Worm (Caenorhabditis elegans): ENCODE results near the gene F31F4.1.

Gene F31F4.1

DNA sequence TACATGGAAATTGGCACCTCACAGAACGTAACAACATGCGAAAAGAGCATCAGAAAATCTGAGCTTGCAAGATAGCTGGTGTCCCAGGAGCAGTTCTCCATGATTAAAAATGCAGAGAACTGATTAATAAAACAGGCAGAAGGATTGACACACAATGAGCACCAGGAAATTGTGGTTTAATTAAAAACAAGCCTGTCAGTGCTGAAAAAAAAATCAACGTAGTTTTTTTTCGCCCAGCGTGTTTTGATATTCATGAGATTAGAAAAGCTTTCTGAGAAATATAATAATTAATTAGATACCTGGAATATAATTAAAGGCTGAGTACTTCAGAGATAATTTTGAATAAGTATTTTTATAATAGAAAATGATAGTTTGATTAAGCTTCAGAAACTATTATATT is 26.2 kb upstream of the F31F4.1 start, which contains the start of gene srh-246:
srh-246 (minus strand) TSS at position 101 of the 400 bp plus-strand sequence.
- TF ChIP-seq isw-1 (GFP tag; IDR thresholded peaks at IDR 0.05) (no peak), dpl-1 (GFP tag; optimal IDR thresholded peaks at IDR 0.05) (no peak), mdl-1 (tag; optimal IDR thresholded peaks at IDR 0.05) (no peak), lin-13 (GFP tag; optimal IDR thresholded peaks at IDR 0.05) (no peak), tlp-1 (tag; optimal IDR thresholded peaks at IDR 0.05) (no peak), ceh-8 (GFP tag; optimal IDR thresholded peaks at IDR 0.05) (no peak), fkh-10 (GFP tag; optimal IDR thresholded peaks at IDR 0.05) (no peak), mab-9 (GFP tag; IDR thresholded peaks at IDR 0.05) (no peak), ceh-88 (GFP tag; IDR thresholded peaks at IDR 0.05) (no peak), elt-3 (tag; optimal IDR thresholded peaks at IDR 0.05) (no peak)

- no peak for TF ChIP-seq unc-86 (tag; optimal IDR thresholded peaks at IDR 0.05)
- no peak for TF ChIP-seq C16A3.4 (tag; optimal IDR thresholded peaks at IDR 0.05)
- no peak for TF ChIP-seq xbp-1 (tag; optimal IDR thresholded peaks at IDR 0.05)
- TF ChIP-seq fos-1 (tag; optimal IDR thresholded peaks at IDR 0.05): no peak
Observed at ce11 chrV:660210-660609, 23.6 kb upstream of the F31F4.1 start, which contains the start of gene F31F4.17. Gene F31F4.17 (minus strand): TSS chrV:660310.

ce11 chrV:664337-664847 is 19.5 kb upstream of the F31F4.1 start, which contains the start of the genes F31F4.11 and srh-266:
Gene F31F4.11 (minus strand): TSS chrV:664437.
Gene srh-266 (plus strand): TSS chrV:664797.
- TF ChIP-seq tbx-2 (tag; optimal IDR thresholded peaks at IDR 0.05): no peak
- peak; percentile 14 for TF ChIP-seq hlh-4 (tag; optimal IDR thresholded peaks at IDR 0.05)

DNA sequence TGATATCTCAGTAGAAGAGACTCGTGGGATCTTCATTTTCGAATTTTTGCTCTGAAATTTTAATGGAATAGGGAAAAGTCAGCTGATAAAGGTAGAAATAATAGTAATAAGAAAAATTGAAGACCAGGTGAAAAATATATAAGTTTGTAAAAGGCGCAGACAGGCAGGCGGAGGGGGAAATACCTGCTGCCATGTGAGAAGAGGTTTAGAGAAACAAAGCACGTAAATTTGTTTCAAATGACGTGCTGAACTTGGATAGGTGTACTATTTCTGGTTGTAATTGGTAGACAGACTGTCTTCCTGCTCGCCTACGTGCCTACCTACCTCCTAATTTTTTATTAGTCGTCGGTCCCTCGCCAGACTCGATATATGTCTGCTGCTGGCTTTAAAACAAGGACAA is 16.4 kb upstream of the F31F4.1 start, which contains the start of gene nhr-180:
nhr-180 (minus strand) TSS at position 52 of the 400 bp plus-strand sequence.
- TF ChIP-seq zag-1 (tag; optimal IDR thresholded peaks at IDR 0.05): no peak
- no peak for TF ChIP-seq nhr-90 (tag; optimal IDR thresholded peaks at IDR 0.05; ENCODE audit: poor library complexity)
- TF ChIP-seq elt-2 (tag; optimal IDR thresholded peaks at IDR 0.05): peak; percentile 8
- no peak for TF ChIP-seq lin-13 (GFP tag; optimal IDR thresholded peaks at IDR 0.05)
- no peak for TF ChIP-seq nhr-84 (tag; optimal IDR thresholded peaks at IDR 0.05)
- no peak for TF ChIP-seq ztf-11 (tag; optimal IDR thresholded peaks at IDR 0.05)
- peak in 1 of 2 experiments; percentile 52 for TF ChIP-seq lin-35 (GFP tag; optimal IDR thresholded peaks at IDR 0.05)
- peak in 1 of 6 experiments; percentile 8 for TF ChIP-seq elt-3 (tag; optimal IDR thresholded peaks at IDR 0.05)
- TF ChIP-seq snu-23 (GFP tag; optimal IDR thresholded peaks at IDR 0.05): peak; percentile 27
- peak; percentile 17 for TF ChIP-seq xbp-1 (tag; optimal IDR thresholded peaks at IDR 0.05)
- peak; percentile 14 for TF ChIP-seq nhr-20 (tag; optimal IDR thresholded peaks at IDR 0.05)
- TF ChIP-seq skn-1 (tag; optimal IDR thresholded peaks at IDR 0.05): peak; percentile 0
- TF ChIP-seq fkh-4 (tag; optimal IDR thresholded peaks at IDR 0.05; ENCODE audit: borderline replicate concordance): no peak
- no peak for TF ChIP-seq mab-9 (GFP tag; IDR thresholded peaks at IDR 0.05)
- peak in 1 of 2 experiments; percentile 61 for TF ChIP-seq mdl-1 (tag; optimal IDR thresholded peaks at IDR 0.05)
- TF ChIP-seq C34B4.2 (tag; optimal IDR thresholded peaks at IDR 0.05): no peak
- TF ChIP-seq blmp-1 (tag; optimal IDR thresholded peaks at IDR 0.05): peak; percentile 29
- 0 out of 2 replicates have a peak, but pooled peaks have one; percentile 7 for TF ChIP-seq nhr-19 (GFP tag; conservative IDR thresholded peaks at IDR 0.05)

- no peak for TF ChIP-seq zip-4 (GFP tag; optimal IDR thresholded peaks at IDR 0.05)
- TF ChIP-seq tbx-2 (tag; optimal IDR thresholded peaks at IDR 0.05): no peak
- peak; percentile 6 for TF ChIP-seq nhr-85 (tag)
- TF ChIP-seq sptf-1 (tag; optimal IDR thresholded peaks at IDR 0.05): no peak
Observed at ce11 chrV:671342-671741, 12.5 kb upstream of the F31F4.1 start, which contains the start of gene sru-24. Gene sru-24 (minus strand): TSS chrV:671442.

- TF ChIP-seq tbx-2 (tag; optimal IDR thresholded peaks at IDR 0.05) (no peak), ceh-63 (GFP tag; optimal IDR thresholded peaks at IDR 0.05) (no peak), hlh-17 (GFP tag; optimal IDR thresholded peaks at IDR 0.05; ENCODE audit: borderline replicate concordance) (no peak), nhr-19 (GFP tag; conservative IDR thresholded peaks at IDR 0.05) (no peak), ceh-90 (tag; optimal IDR thresholded peaks at IDR 0.05) (no peak), aly-2 (tag; optimal IDR thresholded peaks at IDR 0.05) (no peak), nhr-237 (tag; optimal IDR thresholded peaks at IDR 0.05) (no peak), mdl-1 (tag; optimal IDR thresholded peaks at IDR 0.05) (no peak), unc-98 (GFP tag; IDR thresholded peaks at IDR 0.05) (no peak), nhr-12 (tag; optimal IDR thresholded peaks at IDR 0.05) (no peak)
Observed at ce11 chrV:674213-674612, 9.6 kb upstream of the F31F4.1 start, which contains the start of gene sru-25. Gene sru-25 (minus strand): TSS chrV:674313.
